Fruit fly (Drosophila melanogaster): Measurements from ENCODE around the gene Trpgamma.

Trpgamma gene

DNA sequence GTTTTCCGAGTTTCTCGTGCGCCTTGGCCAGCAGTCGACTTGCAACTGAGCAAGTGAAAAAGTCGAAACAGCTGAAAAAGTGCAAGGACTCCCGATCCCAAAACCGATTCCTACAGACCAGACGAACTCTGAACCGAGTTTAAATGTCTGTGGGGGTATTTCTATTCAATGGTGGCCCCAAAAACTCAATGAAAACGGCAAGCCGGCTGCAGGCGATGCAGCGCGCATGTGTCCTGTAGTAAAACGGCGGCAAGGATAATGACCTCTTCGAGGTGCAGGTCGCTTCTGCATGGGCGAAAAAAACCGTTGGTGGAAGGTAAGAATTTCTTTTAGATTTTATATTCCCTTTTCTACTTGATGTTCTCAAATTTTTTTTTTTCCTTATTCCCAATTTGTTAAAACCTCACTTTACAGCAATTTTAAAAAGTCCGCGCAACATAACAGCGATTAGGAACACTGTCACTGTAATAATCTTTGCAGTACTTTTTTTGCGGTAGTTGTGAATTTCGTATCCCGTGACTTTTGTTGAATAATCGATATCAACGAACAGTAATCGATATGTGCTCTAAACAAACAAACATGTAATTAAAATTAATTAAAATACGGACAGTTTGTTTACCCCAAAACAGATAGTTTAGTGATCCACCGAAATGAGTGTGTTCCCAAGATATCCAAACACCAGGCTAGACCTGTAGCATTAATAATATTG, at the start of gene Trpgamma, which contains the start of gene her (continued):
- TF ChIP-seq Eip78C (GFP tag), result peak; percentile 27
- no peak for TF ChIP-seq fd85E (GFP tag; optimal IDR thresholded peaks at IDR 0.05)
- no peak for TF ChIP-seq spab (GFP tag; optimal IDR thresholded peaks at IDR 0.05)
- no peak for TF ChIP-seq Lpt (GFP tag; optimal IDR thresholded peaks at IDR 0.05)
- TF ChIP-seq CG6854 (GFP tag; optimal IDR thresholded peaks at IDR 0.05), result no peak
- TF ChIP-seq acj6 (GFP tag; optimal IDR thresholded peaks at IDR 0.05), result no peak
- no peak for TF ChIP-seq Hr38 (GFP tag; optimal IDR thresholded peaks at IDR 0.05)
- no peak for TF ChIP-seq CG8319 (GFP tag; optimal IDR thresholded peaks at IDR 0.05)

DNA sequence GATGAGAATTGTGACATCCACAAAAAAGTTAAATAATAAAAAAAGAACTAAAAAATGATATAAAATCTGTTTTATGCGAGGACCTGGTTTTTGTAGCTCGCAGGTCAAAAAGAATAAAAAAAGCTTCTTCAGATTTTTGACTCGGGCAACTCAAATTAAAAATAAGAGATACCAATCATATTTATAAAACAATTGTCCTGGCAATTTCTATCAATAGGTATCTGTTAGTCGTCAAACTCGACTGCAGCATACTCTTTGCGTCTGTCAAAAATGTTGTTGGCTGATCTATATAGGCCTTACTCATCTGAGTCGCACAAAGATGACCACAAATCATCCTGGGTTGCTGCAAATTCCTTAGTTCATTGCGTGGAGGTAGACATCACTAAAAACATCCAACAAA, 46.1 kb upstream of the Trpgamma start:
- TF ChIP-seq Eip93F (GFP tag; optimal IDR thresholded peaks at IDR 0.05) (no peak), eg (GFP tag; IDR thresholded peaks at IDR 0.05) (no peak), vri (GFP tag; optimal IDR thresholded peaks at IDR 0.05) (no peak), esn (GFP tag; optimal IDR thresholded peaks at IDR 0.05) (no peak), Sox15 (GFP tag; optimal IDR thresholded peaks at IDR 0.05) (no peak), CG6163 (GFP tag; IDR thresholded peaks at IDR 0.05) (no peak), CG4318 (GFP tag; optimal IDR thresholded peaks at IDR 0.05) (no peak), CG1621 (tag; optimal IDR thresholded peaks at IDR 0.05) (no peak), CG3919 (GFP tag; optimal IDR thresholded peaks at IDR 0.05) (no peak), Sox102F (GFP tag; optimal IDR thresholded peaks at IDR 0.05) (no peak), Smox (GFP tag; optimal IDR thresholded peaks at IDR 0.05) (no peak), Ets21C (GFP tag; optimal IDR thresholded peaks at IDR 0.05) (no peak), CG10631 (GFP tag; optimal IDR thresholded peaks at IDR 0.05) (no peak), pdm3 (GFP tag; optimal IDR thresholded peaks at IDR 0.05) (no peak)

DNA sequence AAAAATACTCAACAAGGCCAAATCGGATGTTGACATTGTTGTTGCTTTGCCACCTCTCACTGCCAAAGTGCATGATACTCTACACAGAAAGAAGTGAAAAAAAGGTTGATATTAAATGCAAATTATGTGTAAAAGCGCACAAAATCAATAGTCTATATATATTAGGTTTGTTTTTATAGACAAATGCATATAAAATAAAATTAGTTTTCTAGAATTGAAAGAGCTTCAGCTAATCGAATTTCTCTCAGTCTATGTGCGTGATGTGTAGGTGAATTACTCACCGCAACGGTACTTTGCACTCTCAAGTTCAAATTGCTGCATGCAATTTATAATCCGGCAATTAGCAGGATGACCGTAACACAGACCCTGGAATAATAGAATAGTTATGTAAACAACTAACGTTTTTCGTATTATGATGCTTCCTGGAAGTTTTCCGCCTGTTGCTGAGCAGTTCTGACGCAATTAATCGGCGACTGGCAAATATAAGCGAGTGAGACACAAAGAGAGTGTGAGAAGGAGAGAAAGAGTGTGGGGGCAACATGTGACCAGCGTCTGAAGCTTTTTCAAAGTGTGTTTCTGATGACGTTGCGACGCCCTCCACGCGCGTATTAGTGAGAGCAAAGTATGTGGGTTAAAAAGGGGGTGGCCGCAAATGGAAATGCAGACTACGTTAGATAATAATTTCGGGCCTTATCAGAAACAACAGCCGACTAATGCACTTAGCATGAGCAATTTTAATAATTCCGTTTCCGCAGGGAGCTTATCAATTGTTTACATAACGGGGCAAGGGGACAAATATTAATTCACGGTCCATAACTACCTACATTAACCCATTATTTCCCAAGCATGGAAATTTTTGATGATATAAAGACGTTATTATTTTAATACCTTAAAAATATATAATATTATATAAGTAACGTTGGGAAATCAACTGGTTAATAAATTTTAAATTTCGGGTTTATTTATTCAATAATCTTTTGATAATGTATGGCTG, 44.5 kb upstream of the Trpgamma start:
- TF ChIP-seq CG6808 (GFP tag; optimal IDR thresholded peaks at IDR 0.05) (peak; percentile 91), Sox102F (GFP tag; optimal IDR thresholded peaks at IDR 0.05) (peak; percentile 96), salr (GFP tag; optimal IDR thresholded peaks at IDR 0.05) (peak; percentile 81 to 96), OdsH (GFP tag; optimal IDR thresholded peaks at IDR 0.05) (peak; percentile 97), acj6 (GFP tag; optimal IDR thresholded peaks at IDR 0.05) (peak; percentile 96), Hr39 (GFP tag; optimal IDR thresholded peaks at IDR 0.05) (peak; percentile 95), CG10669 (GFP tag; optimal IDR thresholded peaks at IDR 0.05) (peak; percentile 95), CG15336 (GFP tag; IDR thresholded peaks at IDR 0.05) (peak; percentile 97), CG34406 (GFP tag; optimal IDR thresholded peaks at IDR 0.05) (peak; percentile 97), vri (GFP tag; optimal IDR thresholded peaks at IDR 0.05) (peak; percentile 98), Eip75B (GFP tag; optimal IDR thresholded peaks at IDR 0.05) (peak; percentile 97), CG16779 (tag; optimal IDR thresholded peaks at IDR 0.05) (peak; percentile 82), CG7368 (GFP tag; optimal IDR thresholded peaks at IDR 0.05) (peak; percentile 96), topi (GFP tag; optimal IDR thresholded peaks at IDR 0.05) (peak; percentile 98), CG32006 (GFP tag; optimal IDR thresholded peaks at IDR 0.05) (peak; percentile 95), CG11762 (GFP tag; optimal IDR thresholded peaks at IDR 0.05; ENCODE audit: insufficient read depth) (peak; percentile 97), Hr38 (GFP tag; optimal IDR thresholded peaks at IDR 0.05) (no peak), pdm3 (GFP tag; optimal IDR thresholded peaks at IDR 0.05) (peak; percentile 96), esn (GFP tag; optimal IDR thresholded peaks at IDR 0.05) (peak; percentile 98), Gug (GFP tag; IDR thresholded peaks at IDR 0.05) (peak; percentile 97), Met (GFP tag; optimal IDR thresholded peaks at IDR 0.05) (peak; percentile 98), Sox15 (GFP tag; optimal IDR thresholded peaks at IDR 0.05) (peak; percentile 92), svp (GFP tag) (peak; percentile 99), achi (GFP tag; optimal IDR thresholded peaks at IDR 0.05) (peak; percentile 97), CG10631 (GFP tag; optimal IDR thresholded peaks at IDR 0.05) (peak; percentile 97), CG6792 (GFP tag; optimal IDR thresholded peaks at IDR 0.05) (peak; percentile 94), CG3919 (GFP tag; optimal IDR thresholded peaks at IDR 0.05) (peak; percentile 98), ss (GFP tag; optimal IDR thresholded peaks at IDR 0.05) (peak; percentile 95 to 96), dac (GFP tag; optimal IDR thresholded peaks at IDR 0.05) (peak; percentile 71), Eip93F (GFP tag; optimal IDR thresholded peaks at IDR 0.05) (peak; percentile 95), Ets21C (GFP tag; optimal IDR thresholded peaks at IDR 0.05) (peak; percentile 92), CG31627 (GFP tag; optimal IDR thresholded peaks at IDR 0.05) (peak; percentile 95), cyc (GFP tag; optimal IDR thresholded peaks at IDR 0.05) (peak; percentile 96)

Measured in whole organism, prepupa.